Fruit fly (Drosophila melanogaster) whole organism, adult: ENCODE data around the gene Cys.
A peak's percentile ranks its signal among the peaks of the same experiment; 100 is the strongest.

ENCODE experiments used
- CG11617 ChIP-seq: fragments of 200-800 bp; sonication (Bioruptor generic); optimal IDR thresholded peaks from 2 replicates; lab custom pipeline; 2017; ENCODE audit warnings: mild to moderate bottlenecking, missing biosample characterization, missing genetic modification reagents, missing genetic modification characterization
- CG12768 ChIP-seq: fragments of 200-800 bp; sonication (Bioruptor generic); optimal IDR thresholded peaks from 2 replicates; lab custom pipeline; 2017; ENCODE audit warnings: missing biosample characterization, missing genetic modification characterization, mild to moderate bottlenecking, moderate library complexity, missing genetic modification reagents
- CG14711 ChIP-seq: fragments of 200-800 bp; sonication (Bioruptor generic); optimal IDR thresholded peaks from 2 replicates; lab custom pipeline; 2018; ENCODE audit warnings: missing biosample characterization, mild to moderate bottlenecking, missing genetic modification characterization, moderate library complexity
- CG1620 ChIP-seq: fragments of 200-800 bp; sonication (Bioruptor generic); optimal IDR thresholded peaks from 2 replicates; lab custom pipeline; 2016; ENCODE audit warnings: missing biosample characterization, missing genetic modification characterization
- CG33017 ChIP-seq: fragments of 200-800 bp; sonication (Bioruptor generic); optimal IDR thresholded peaks from 2 replicates; lab custom pipeline; 2018; ENCODE audit warnings: missing biosample characterization, mild to moderate bottlenecking, missing genetic modification characterization, moderate library complexity
- CG5204 ChIP-seq: fragments of 200-800 bp; sonication (Bioruptor generic); optimal IDR thresholded peaks from 2 replicates; lab custom pipeline; 2016; ENCODE audit warnings: missing biosample characterization, missing genetic modification characterization
- CG7045 ChIP-seq: fragments of 200-800 bp; sonication (Bioruptor generic); optimal IDR thresholded peaks from 2 replicates; lab custom pipeline; 2017; ENCODE audit warnings: missing biosample characterization, mild to moderate bottlenecking, missing genetic modification characterization
- CG7101 ChIP-seq: fragments of 200-800 bp; sonication (Bioruptor generic); optimal IDR thresholded peaks from 2 replicates; lab custom pipeline; 2018; ENCODE audit warnings: missing biosample characterization, mild to moderate bottlenecking, missing genetic modification characterization, moderate library complexity
- Clk ChIP-seq: fragments of 200-800 bp; sonication (Bioruptor generic); optimal IDR thresholded peaks from 2 replicates; lab custom pipeline; 2017; ENCODE audit warnings: missing biosample characterization, missing genetic modification characterization
- Crg-1 ChIP-seq: fragments of 200-800 bp; sonication (Bioruptor generic); optimal IDR thresholded peaks from 2 replicates; lab custom pipeline; 2016; ENCODE audit warnings: missing biosample characterization, missing genetic modification characterization
- Hr96 ChIP-seq: fragments of 200-800 bp; sonication (Bioruptor generic); optimal IDR thresholded peaks from 2 replicates; lab custom pipeline; 2016; ENCODE audit warnings: missing biosample characterization, missing genetic modification characterization
- Mnt ChIP-seq: fragments of 200-800 bp; sonication (Bioruptor generic); optimal IDR thresholded peaks from 2 replicates; lab custom pipeline; 2016; ENCODE audit warnings: missing biosample characterization, mild to moderate bottlenecking, missing genetic modification characterization
- bab1 ChIP-seq: fragments of 200-800 bp; sonication (Bioruptor generic); optimal IDR thresholded peaks from 3 replicates; lab custom pipeline; 2019; ENCODE audit warnings: missing biosample characterization, mild to moderate bottlenecking, missing genetic modification characterization, moderate library complexity
- cic ChIP-seq: fragments of 200-800 bp; sonication (Bioruptor generic); optimal IDR thresholded peaks from 2 replicates; lab custom pipeline; 2017; ENCODE audit warnings: missing biosample characterization, mild to moderate bottlenecking, missing genetic modification characterization, moderate library complexity
- cnc ChIP-seq, 2 experiments: fragments of >200 bp; optimal IDR thresholded peaks; 2 replicates each; lab custom pipeline; 2017
- kay ChIP-seq: fragments of 200-800 bp; sonication (Bioruptor generic); peaks from one replicate; lab custom pipeline; 2016; ENCODE audit warnings: missing biosample characterization, missing genetic modification characterization, borderline replicate concordance
- ovo ChIP-seq: fragments of 200-800 bp; sonication (Bioruptor generic); optimal IDR thresholded peaks from 2 replicates; lab custom pipeline; 2016; ENCODE audit warnings: missing biosample characterization, missing genetic modification characterization
- pad ChIP-seq: fragments of 200-800 bp; sonication (Bioruptor generic); optimal IDR thresholded peaks from 3 replicates; lab custom pipeline; 2017; ENCODE audit warnings: missing biosample characterization, missing genetic modification characterization, mild to moderate bottlenecking, moderate library complexity, missing genetic modification reagents
- tj ChIP-seq: fragments of 200-800 bp; sonication (Bioruptor generic); optimal IDR thresholded peaks from 3 replicates; lab custom pipeline; 2017; ENCODE audit warnings: missing biosample characterization, mild to moderate bottlenecking, missing genetic modification characterization, moderate library complexity
- toe ChIP-seq: fragments of 200-800 bp; sonication (Bioruptor generic); optimal IDR thresholded peaks from 2 replicates; lab custom pipeline; 2016; ENCODE audit warnings: missing biosample characterization, missing genetic modification characterization

Gene Cys

dm6 chr3R:14558383-14558883 is 11.0 kb downstream of the Cys start:
- TF ChIP-seq CG5204 (GFP tag; lab: Kevin White, UChicago) (peak; percentile 87), tj (GFP tag; lab: Kevin White, UChicago) (peak; percentile 30), Mnt (GFP tag; lab: Kevin White, UChicago) (peak; percentile 11), Hr96 (GFP tag; lab: Kevin White, UChicago) (peak; percentile 74), toe (GFP tag; lab: Kevin White, UChicago) (peak; percentile 73), cic (peak; percentile 53), kay (GFP tag; lab: Kevin White, UChicago) (no peak), Clk (GFP tag; lab: Kevin White, UChicago) (peak; percentile 70), CG1620 (GFP tag; lab: Kevin White, UChicago) (no peak), CG14711 (peak; percentile 72), CG7101 (tag; lab: Kevin White, UChicago) (peak; percentile 79), ovo (no peak), CG33017 (tag; lab: Kevin White, UChicago) (peak; percentile 88), pad (GFP tag; lab: Kevin White, UChicago) (peak; percentile 57), CG7045 (GFP tag; lab: Kevin White, UChicago) (peak; percentile 89), cnc (optimal IDR thresholded peaks at IDR 0.05; lab: Kevin White, UChicago) (no peak), CG12768 (GFP tag; lab: Kevin White, UChicago) (peak; percentile 87), bab1 (no peak), Crg-1 (peak; percentile 44), CG11617 (GFP tag; lab: Kevin White, UChicago) (peak; percentile 69)

- TF ChIP-seq CG33017 (tag; lab: Kevin White, UChicago) (peak; percentile 61), CG7045 (GFP tag; lab: Kevin White, UChicago) (peak; percentile 43), ovo (peak; percentile 17), cnc (optimal IDR thresholded peaks at IDR 0.05; lab: Kevin White, UChicago) (no peak), cic (peak; percentile 89), Crg-1 (peak; percentile 33), bab1 (no peak), Hr96 (GFP tag; lab: Kevin White, UChicago) (peak; percentile 42), tj (GFP tag; lab: Kevin White, UChicago) (peak; percentile 36), CG11617 (GFP tag; lab: Kevin White, UChicago) (peak; percentile 63), CG12768 (GFP tag; lab: Kevin White, UChicago) (peak; percentile 79), kay (GFP tag; lab: Kevin White, UChicago) (peak; percentile 91), CG5204 (GFP tag; lab: Kevin White, UChicago) (no peak), Mnt (GFP tag; lab: Kevin White, UChicago) (peak; percentile 38)
Observed at dm6 chr3R:14557480-14558354, 11.7 kb downstream of the Cys start, which contains the start of gene Pde6. Gene Pde6 (minus strand): TSS chr3R:14558304.

dm6 chr3R:14555021-14555420 is 14.4 kb downstream of the Cys start:
- TF ChIP-seq CG7101 (tag; lab: Kevin White, UChicago) (no peak), CG7045 (GFP tag; lab: Kevin White, UChicago) (no peak), CG1620 (GFP tag; lab: Kevin White, UChicago) (no peak), CG33017 (tag; lab: Kevin White, UChicago) (no peak), CG14711 (no peak), Clk (GFP tag; lab: Kevin White, UChicago) (no peak), Mnt (GFP tag; lab: Kevin White, UChicago) (no peak), Hr96 (GFP tag; lab: Kevin White, UChicago) (no peak)

dm6 chr3R:14548752-14549151 is 20.7 kb downstream of the Cys start:
- TF ChIP-seq CG11617 (GFP tag; lab: Kevin White, UChicago) (no peak), CG33017 (tag; lab: Kevin White, UChicago) (no peak), ovo (no peak), CG7101 (tag; lab: Kevin White, UChicago) (no peak), CG12768 (GFP tag; lab: Kevin White, UChicago) (no peak), bab1 (no peak), Clk (GFP tag; lab: Kevin White, UChicago) (no peak), Crg-1 (no peak), kay (GFP tag; lab: Kevin White, UChicago) (no peak), pad (GFP tag; lab: Kevin White, UChicago) (no peak), CG1620 (GFP tag; lab: Kevin White, UChicago) (no peak), CG7045 (GFP tag; lab: Kevin White, UChicago) (no peak), Mnt (GFP tag; lab: Kevin White, UChicago) (no peak)

- TF ChIP-seq Mnt (GFP tag; lab: Kevin White, UChicago), result no peak
- TF ChIP-seq CG33017 (tag; lab: Kevin White, UChicago), result no peak
- TF ChIP-seq cic, result no peak
- no peak for TF ChIP-seq tj (GFP tag; lab: Kevin White, UChicago)
- TF ChIP-seq Crg-1, result no peak
- TF ChIP-seq kay (GFP tag; lab: Kevin White, UChicago), result no peak
- TF ChIP-seq bab1, result no peak
- no peak for TF ChIP-seq CG7101 (tag; lab: Kevin White, UChicago)
Observed at dm6 chr3R:14542038-14542437, 27.4 kb downstream of the Cys start.

dm6 chr3R:14526657-14527056 is 42.8 kb downstream of the Cys start:
- no peak for TF ChIP-seq cnc (optimal IDR thresholded peaks at IDR 0.05; lab: Kevin White, UChicago)
- no peak for TF ChIP-seq cic
- TF ChIP-seq bab1, result no peak
- TF ChIP-seq kay (GFP tag; lab: Kevin White, UChicago), result no peak
- TF ChIP-seq CG7045 (GFP tag; lab: Kevin White, UChicago), result no peak
- TF ChIP-seq Clk (GFP tag; lab: Kevin White, UChicago), result no peak
- no peak for TF ChIP-seq toe (GFP tag; lab: Kevin White, UChicago)
- TF ChIP-seq CG7101 (tag; lab: Kevin White, UChicago), result no peak
- TF ChIP-seq tj (GFP tag; lab: Kevin White, UChicago), result no peak
- no peak for TF ChIP-seq Mnt (GFP tag; lab: Kevin White, UChicago)
- no peak for TF ChIP-seq CG1620 (GFP tag; lab: Kevin White, UChicago)
- no peak for TF ChIP-seq CG33017 (tag; lab: Kevin White, UChicago)
- no peak for TF ChIP-seq CG12768 (GFP tag; lab: Kevin White, UChicago)
- no peak for TF ChIP-seq Hr96 (GFP tag; lab: Kevin White, UChicago)
- TF ChIP-seq CG11617 (GFP tag; lab: Kevin White, UChicago), result no peak
- TF ChIP-seq CG5204 (GFP tag; lab: Kevin White, UChicago), result no peak
